Fruit fly (Drosophila melanogaster) whole organism, embryonic: ENCODE measurements around the gene Wnt6.

ENCODE experiments used
- CG3726 ChIP-seq: fragments of 200-800 bp; sonication (Bioruptor generic); IDR thresholded peaks from 3 replicates; pipeline ENCODE4, ENCODE4 v1.3.6; 2022; ENCODE audit warnings: missing biosample characterization, missing genetic modification characterization
- CG5180 ChIP-seq: fragments of 200-800 bp; sonication (Bioruptor generic); optimal IDR thresholded peaks from 3 replicates; lab custom pipeline; 2017; ENCODE audit warnings: missing biosample characterization, missing genetic modification characterization, mild to moderate bottlenecking, moderate library complexity, missing genetic modification reagents
- cad ChIP-seq: fragments of >200 bp; optimal IDR thresholded peaks from 2 replicates; lab custom pipeline; 2017; ENCODE audit warnings: missing biosample characterization, missing genetic modification characterization
- yki ChIP-seq: fragments of >200 bp; optimal IDR thresholded peaks from 3 replicates; lab custom pipeline; 2018

DNA sequence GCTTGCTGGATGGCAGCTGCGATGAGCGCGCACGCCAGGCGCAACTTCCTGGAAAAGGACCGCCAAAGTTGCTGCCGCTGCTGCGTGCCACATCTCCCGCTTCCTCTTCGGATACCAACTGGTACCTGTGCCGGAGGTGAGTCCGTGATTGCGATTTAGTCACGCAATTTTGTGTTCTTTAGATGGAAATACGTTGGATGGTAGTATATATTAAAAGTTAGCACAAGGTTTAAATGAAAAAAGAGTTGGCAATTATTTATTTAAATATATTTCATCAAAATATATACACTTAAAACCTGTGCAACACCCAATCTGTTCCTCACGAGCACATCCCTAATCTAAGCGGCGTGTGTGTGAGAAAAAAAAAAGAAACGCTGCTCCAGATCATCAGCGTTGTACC lies 42.9 kb upstream of the Wnt6 start:
- TF ChIP-seq CG3726 (GFP tag; lab: Robert Waterston, UW) = no peak
- TF ChIP-seq cad = no peak
- TF ChIP-seq yki (lab: Kevin White, UChicago) = no peak
- no peak for TF ChIP-seq CG5180
